Worm (Caenorhabditis elegans) whole organism, L4 larva: ENCODE measurements around the gene Y46E12A.5.

Source experiments
- ZK546.5 ChIP-seq, 2 experiments: sonication (generic microtip); optimal IDR thresholded peaks; 2 replicates each; lab custom pipeline; 2017; ENCODE audit warnings: missing biosample characterization in 2 of 2, missing genetic modification characterization in 2 of 2
- aha-1 ChIP-seq: fragments of 150-350 bp; peaks from one replicate; lab custom pipeline; 2014; ENCODE audit warnings: missing biosample characterization, missing genetic modification characterization
- dpl-1 ChIP-seq: fragments of 150-350 bp; optimal IDR thresholded peaks from 2 replicates; lab custom pipeline; 2014; ENCODE audit warnings: missing biosample characterization, missing genetic modification reagents, missing genetic modification characterization
- dve-1 ChIP-seq: sonication (generic microtip); optimal IDR thresholded peaks from 2 replicates; lab custom pipeline; 2017; ENCODE audit warnings: antibody characterized with exemption, mild to moderate bottlenecking, missing genetic modification characterization, missing compliant biosample characterization; ENCODE audit not compliant: insufficient read depth
- hmg-1.1 ChIP-seq: fragments of 200-800 bp; sonication (Bioruptor generic); IDR thresholded peaks from 2 replicates; pipeline ENCODE4 v1.3.6; 2022; ENCODE audit warnings: missing genetic modification reagents, missing genetic modification characterization, missing compliant biosample characterization
- jun-1 ChIP-seq: fragments of 150-350 bp; optimal IDR thresholded peaks from 2 replicates; lab custom pipeline; 2014; ENCODE audit warnings: missing biosample characterization, missing genetic modification reagents, missing genetic modification characterization
- lin-39 ChIP-seq: fragments of 150-350 bp; optimal IDR thresholded peaks from 2 replicates; lab custom pipeline; 2014; ENCODE audit warnings: missing biosample characterization, missing genetic modification reagents, missing genetic modification characterization
- nhr-102 ChIP-seq: sonication (generic microtip); optimal IDR thresholded peaks from 2 replicates; lab custom pipeline; 2016; ENCODE audit warnings: mild to moderate bottlenecking, missing genetic modification characterization, moderate library complexity, missing compliant biosample characterization
- nhr-25 ChIP-seq: sonication (generic microtip); optimal IDR thresholded peaks from 2 replicates; lab custom pipeline; 2017; ENCODE audit warnings: missing genetic modification characterization, mild to moderate bottlenecking, missing compliant biosample characterization, antibody characterized with exemption, moderate library complexity, borderline replicate concordance; ENCODE audit not compliant: insufficient read depth
- pqm-1 ChIP-seq: sonication (generic microtip); optimal IDR thresholded peaks from 2 replicates; lab custom pipeline; 2017; ENCODE audit warnings: missing biosample characterization, missing genetic modification characterization
- snpc-4 ChIP-seq: fragments of 150-350 bp; optimal IDR thresholded peaks from 2 replicates; lab custom pipeline; 2014; ENCODE audit warnings: missing biosample characterization, missing genetic modification characterization
- unc-39 ChIP-seq: sonication (generic microtip); optimal IDR thresholded peaks from 2 replicates; lab custom pipeline; 2017; ENCODE audit warnings: missing biosample characterization, missing genetic modification characterization
- unc-62 ChIP-seq, 3 experiments: fragments of 150-350 bp in 1 of 3; sonication (generic microtip); optimal IDR thresholded peaks in 2 of 3; peaks in 1 of 3; 1 replicate in 1 of 3; 2 replicates in 2 of 3; lab custom pipeline; 2014 to 2017; ENCODE audit warnings: missing biosample characterization in 3 of 3, missing genetic modification characterization in 3 of 3, missing genetic modification reagents in 3 of 3, missing genotype in 1 of 3

DNA sequence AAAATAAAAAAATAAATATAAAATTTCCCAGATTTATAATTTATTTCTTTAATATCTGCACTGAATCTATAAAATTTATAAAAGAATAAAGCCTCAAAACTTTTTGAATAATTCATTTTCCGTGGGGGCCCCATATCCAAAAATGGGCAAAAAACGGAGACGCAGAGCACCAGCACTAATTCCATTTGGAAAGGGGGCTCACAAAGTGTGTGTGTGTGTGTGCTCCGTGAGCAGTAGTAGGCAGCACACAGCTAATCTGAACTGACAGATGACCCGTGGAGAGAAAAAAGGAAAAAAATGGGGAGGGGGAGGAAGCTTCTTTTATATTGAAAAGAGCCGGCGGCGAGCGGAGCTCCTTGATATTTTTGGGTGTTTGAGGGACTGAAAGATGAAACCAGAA, 33.9 kb upstream of the Y46E12A.5 start:
- TF ChIP-seq aha-1 (tag; lab: Kevin White, UChicago) (no peak), lin-39 (tag; lab: Kevin White, UChicago) (no peak), nhr-102 (tag; lab: Kevin White, UChicago) (no peak), dpl-1 (GFP tag; lab: Kevin White, UChicago) (no peak), nhr-25 (tag; lab: Kevin White, UChicago) (no peak), jun-1 (tag; lab: Kevin White, UChicago) (no peak), ZK546.5 (tag; optimal IDR thresholded peaks at IDR 0.05; lab: Kevin White, UChicago) (no peak), hmg-1.1 (GFP tag; lab: Robert Waterston, UW) (no peak), unc-39 (tag; lab: Kevin White, UChicago) (no peak), unc-62 (GFP tag; optimal IDR thresholded peaks at IDR 0.05 in 1 of 2; lab: Kevin White, UChicago) (no peak), unc-62 (tag; optimal IDR thresholded peaks at IDR 0.05; lab: Kevin White, UChicago) (no peak), snpc-4 (no peak), pqm-1 (tag; lab: Kevin White, UChicago) (no peak), dve-1 (no peak)
